Worm (Caenorhabditis elegans) whole organism, L4 larva: Measurements from ENCODE around the gene lnkn-1.
A peak's percentile ranks its signal among the peaks of the same experiment; 100 is the strongest.

ENCODE experiments used
- D1046.2 ChIP-seq: fragments of 200-800 bp; sonication (Bioruptor generic); IDR thresholded peaks from 2 replicates; pipeline ENCODE4 v1.3.6; 2022; ENCODE audit warnings: missing genetic modification characterization, missing compliant biosample characterization
- F26F4.8 ChIP-seq: fragments of 200-800 bp; sonication (Bioruptor generic); conservative IDR thresholded peaks from 2 replicates; pipeline ENCODE4 v1.3.6; 2022; ENCODE audit warnings: missing genetic modification characterization, missing compliant biosample characterization
- F49E8.2 ChIP-seq: sonication (generic microtip); optimal IDR thresholded peaks from 2 replicates; lab custom pipeline; 2016; ENCODE audit warnings: missing compliant biosample characterization, mild to moderate bottlenecking, missing genetic modification characterization, borderline replicate concordance
- Y105C5A.15 ChIP-seq: fragments of 200-800 bp; sonication (Bioruptor generic); IDR thresholded peaks from 2 replicates; pipeline ENCODE4 v1.3.6; 2022; ENCODE audit warnings: missing genetic modification characterization, missing compliant biosample characterization
- Y48G9A.11 ChIP-seq: fragments of 200-800 bp; sonication (Bioruptor generic); IDR thresholded peaks from 2 replicates; pipeline ENCODE4 v1.3.6; 2022; ENCODE audit warnings: missing genetic modification reagents, missing genetic modification characterization, missing compliant biosample characterization
- Y5F2A.4 ChIP-seq: fragments of 200-800 bp; sonication (Bioruptor generic); optimal IDR thresholded peaks from 2 replicates; lab custom pipeline; 2018; ENCODE audit warnings: mild to moderate bottlenecking, missing genetic modification characterization, missing compliant biosample characterization
- Y75B8A.6 ChIP-seq: fragments of 200-800 bp; sonication (Bioruptor generic); IDR thresholded peaks from 2 replicates; pipeline ENCODE4 v1.3.6; 2022; ENCODE audit warnings: missing genetic modification reagents, missing genetic modification characterization, missing compliant biosample characterization
- ZK546.5 ChIP-seq, 2 experiments: sonication (generic microtip); optimal IDR thresholded peaks; 2 replicates each; lab custom pipeline; 2017; ENCODE audit warnings: missing biosample characterization in 2 of 2, missing genetic modification characterization in 2 of 2
- aly-2 ChIP-seq: sonication (generic microtip); optimal IDR thresholded peaks from 2 replicates; lab custom pipeline; 2018; ENCODE audit warnings: missing biosample characterization, missing genetic modification characterization
- arid-1 ChIP-seq: fragments of 200-800 bp; sonication (Bioruptor generic); conservative IDR thresholded peaks from 2 replicates; pipeline ENCODE4 v1.3.6; 2022; ENCODE audit warnings: missing genetic modification reagents, missing genetic modification characterization, missing compliant biosample characterization
- attf-4 ChIP-seq: sonication (generic microtip); optimal IDR thresholded peaks from 3 replicates; lab custom pipeline; 2017; ENCODE audit warnings: missing biosample characterization, missing genetic modification characterization
- ceh-20 ChIP-seq: fragments of 200-800 bp; sonication (Bioruptor generic); IDR thresholded peaks from 2 replicates; pipeline ENCODE4 v1.3.6; 2022; ENCODE audit warnings: missing genetic modification reagents, missing genetic modification characterization, missing compliant biosample characterization
- ceh-32 ChIP-seq: sonication (generic microtip); optimal IDR thresholded peaks from 2 replicates; lab custom pipeline; 2016; ENCODE audit warnings: mild to moderate bottlenecking, missing genetic modification characterization, missing compliant biosample characterization; ENCODE audit not compliant: poor library complexity
- cey-2 ChIP-seq: sonication (generic microtip); optimal IDR thresholded peaks from 3 replicates; lab custom pipeline; 2017; ENCODE audit warnings: missing genetic modification characterization, mild to moderate bottlenecking, missing compliant biosample characterization, antibody characterized with exemption, borderline replicate concordance; ENCODE audit not compliant: insufficient read depth
- ctbp-1 ChIP-seq: fragments of 200-800 bp; sonication (Bioruptor generic); IDR thresholded peaks from 2 replicates; pipeline ENCODE4 v1.3.6; 2022; ENCODE audit warnings: missing genetic modification reagents, missing genetic modification characterization, missing compliant biosample characterization
- dmd-6 ChIP-seq: fragments of 200-800 bp; sonication (Bioruptor generic); IDR thresholded peaks from 2 replicates; pipeline ENCODE4 v1.3.6; 2022; ENCODE audit warnings: missing genetic modification reagents, missing genetic modification characterization, missing compliant biosample characterization
- duxl-1 ChIP-seq: sonication (generic microtip); optimal IDR thresholded peaks from 2 replicates; lab custom pipeline; 2016; ENCODE audit warnings: mild to moderate bottlenecking, missing genetic modification characterization, moderate library complexity, missing compliant biosample characterization; ENCODE audit not compliant: poor library complexity
- egl-43 ChIP-seq: fragments of 200-800 bp; sonication (Bioruptor generic); IDR thresholded peaks from 2 replicates; pipeline ENCODE4 v1.3.6; 2022; ENCODE audit warnings: missing genetic modification reagents, missing genetic modification characterization, missing compliant biosample characterization
- fos-1 ChIP-seq: fragments of 150-350 bp; optimal IDR thresholded peaks from 2 replicates; lab custom pipeline; 2014; ENCODE audit warnings: missing biosample characterization, missing genetic modification characterization
- hif-1 ChIP-seq, 2 experiments: sonication (generic microtip); optimal IDR thresholded peaks; 2 replicates each; lab custom pipeline; 2016 to 2017; ENCODE audit warnings: missing compliant biosample characterization in 2 of 2, missing genetic modification characterization in 2 of 2, missing genetic modification reagents in 2 of 2, missing genotype in 2 of 2, mild to moderate bottlenecking in 1 of 2
- hlh-11 ChIP-seq: fragments of 200-800 bp; sonication (Bioruptor generic); optimal IDR thresholded peaks from 2 replicates; lab custom pipeline; 2018; ENCODE audit warnings: mild to moderate bottlenecking, missing genetic modification characterization, missing compliant biosample characterization
- hmg-1.1 ChIP-seq: fragments of 200-800 bp; sonication (Bioruptor generic); IDR thresholded peaks from 2 replicates; pipeline ENCODE4 v1.3.6; 2022; ENCODE audit warnings: missing genetic modification reagents, missing genetic modification characterization, missing compliant biosample characterization
- jun-1 ChIP-seq: fragments of 150-350 bp; optimal IDR thresholded peaks from 2 replicates; lab custom pipeline; 2014; ENCODE audit warnings: missing biosample characterization, missing genetic modification reagents, missing genetic modification characterization
- lim-7 ChIP-seq: fragments of 200-800 bp; sonication (Bioruptor generic); IDR thresholded peaks from 2 replicates; pipeline ENCODE4 v1.3.6; 2022; ENCODE audit warnings: missing genetic modification characterization, missing compliant biosample characterization
- lin-29 ChIP-seq: fragments of 200-800 bp; sonication (Bioruptor generic); IDR thresholded peaks from 2 replicates; pipeline ENCODE4 v1.3.6; 2022; ENCODE audit warnings: missing genetic modification reagents, missing genetic modification characterization, missing compliant biosample characterization
- lin-38 ChIP-seq: fragments of 200-800 bp; sonication (Bioruptor generic); IDR thresholded peaks from 2 replicates; pipeline ENCODE4 v1.3.6; 2022; ENCODE audit warnings: missing genetic modification reagents, missing genetic modification characterization, missing compliant biosample characterization
- lir-3 ChIP-seq: sonication (generic microtip); optimal IDR thresholded peaks from 2 replicates; lab custom pipeline; 2016; ENCODE audit warnings: mild to moderate bottlenecking, missing genetic modification characterization, missing compliant biosample characterization
- madf-5 ChIP-seq, 2 experiments: fragments of 200-800 bp; sonication (Bioruptor generic); IDR thresholded peaks; 2 replicates each; pipeline ENCODE4 v1.3.6; 2022; ENCODE audit warnings: missing compliant biosample characterization in 2 of 2, missing genetic modification characterization in 2 of 2
- nhr-237 ChIP-seq: sonication (generic microtip); optimal IDR thresholded peaks from 2 replicates; lab custom pipeline; 2017; ENCODE audit warnings: missing biosample characterization, missing genetic modification characterization
- nhr-25 ChIP-seq: sonication (generic microtip); optimal IDR thresholded peaks from 2 replicates; lab custom pipeline; 2017; ENCODE audit warnings: missing genetic modification characterization, mild to moderate bottlenecking, missing compliant biosample characterization, antibody characterized with exemption, moderate library complexity, borderline replicate concordance; ENCODE audit not compliant: insufficient read depth
- nhr-41 ChIP-seq: fragments of 200-800 bp; sonication (Bioruptor generic); IDR thresholded peaks from 2 replicates; pipeline ENCODE4 v1.3.6; 2022; ENCODE audit warnings: missing genetic modification reagents, missing genetic modification characterization, missing compliant biosample characterization
- nhr-42 ChIP-seq: fragments of 200-800 bp; sonication (Bioruptor generic); IDR thresholded peaks from 2 replicates; pipeline ENCODE4 v1.3.6; 2022; ENCODE audit warnings: missing genetic modification characterization, missing compliant biosample characterization
- nhr-48 ChIP-seq: sonication (generic microtip); optimal IDR thresholded peaks from 2 replicates; lab custom pipeline; 2016; ENCODE audit warnings: mild to moderate bottlenecking, missing genetic modification characterization, missing compliant biosample characterization
- nhr-76 ChIP-seq: fragments of 150-350 bp; optimal IDR thresholded peaks from 2 replicates; lab custom pipeline; 2014; ENCODE audit warnings: missing biosample characterization, missing genetic modification characterization
- pqm-1 ChIP-seq: sonication (generic microtip); optimal IDR thresholded peaks from 2 replicates; lab custom pipeline; 2017; ENCODE audit warnings: missing biosample characterization, missing genetic modification characterization
- rbr-2 ChIP-seq: sonication (generic microtip); optimal IDR thresholded peaks from 2 replicates; lab custom pipeline; 2016; ENCODE audit warnings: missing genotype, missing genetic modification characterization, missing compliant biosample characterization
- saeg-2 ChIP-seq: fragments of 200-800 bp; sonication (Bioruptor generic); IDR thresholded peaks from 2 replicates; pipeline ENCODE4 v1.3.6; 2022; ENCODE audit warnings: missing genetic modification reagents, missing genetic modification characterization, missing compliant biosample characterization
- set-16 ChIP-seq: fragments of 200-800 bp; sonication (Bioruptor generic); IDR thresholded peaks from 2 replicates; pipeline ENCODE4 v1.3.6; 2022; ENCODE audit warnings: missing genetic modification reagents, missing genetic modification characterization, missing compliant biosample characterization
- snpc-1.2 ChIP-seq: fragments of 200-800 bp; sonication (Bioruptor generic); IDR thresholded peaks from 2 replicates; pipeline ENCODE4 v1.3.6; 2022; ENCODE audit warnings: missing genetic modification reagents, missing genetic modification characterization, missing compliant biosample characterization
- tag-97 ChIP-seq: fragments of 200-800 bp; sonication (Bioruptor generic); IDR thresholded peaks from 2 replicates; pipeline ENCODE4 v1.3.6; 2022; ENCODE audit warnings: missing genetic modification characterization, missing compliant biosample characterization
- tra-1 ChIP-seq: fragments of 200-800 bp; sonication (Bioruptor generic); IDR thresholded peaks from 2 replicates; pipeline ENCODE4 v1.3.6; 2022; ENCODE audit warnings: missing genetic modification reagents, missing genetic modification characterization, missing compliant biosample characterization
- unc-130 ChIP-seq: sonication (generic microtip); optimal IDR thresholded peaks from 2 replicates; lab custom pipeline; 2016; ENCODE audit warnings: missing genetic modification reagents, missing genetic modification characterization, missing compliant biosample characterization
- unc-39 ChIP-seq: sonication (generic microtip); optimal IDR thresholded peaks from 2 replicates; lab custom pipeline; 2017; ENCODE audit warnings: missing biosample characterization, missing genetic modification characterization
- unc-62 ChIP-seq, 3 experiments: fragments of 150-350 bp in 1 of 3; sonication (generic microtip); optimal IDR thresholded peaks in 2 of 3; peaks in 1 of 3; 1 replicate in 1 of 3; 2 replicates in 2 of 3; lab custom pipeline; 2014 to 2017; ENCODE audit warnings: missing biosample characterization in 3 of 3, missing genetic modification characterization in 3 of 3, missing genetic modification reagents in 3 of 3, missing genotype in 1 of 3
- zag-1 ChIP-seq: fragments of 150-350 bp; optimal IDR thresholded peaks from 2 replicates; lab custom pipeline; 2014; ENCODE audit warnings: missing biosample characterization, missing genetic modification characterization
- zfp-3 ChIP-seq: fragments of 200-800 bp; sonication (Bioruptor generic); conservative IDR thresholded peaks from 2 replicates; pipeline ENCODE4 v1.3.6; 2022; ENCODE audit warnings: missing genetic modification reagents, missing genetic modification characterization, missing compliant biosample characterization
- zip-11 ChIP-seq: fragments of 200-800 bp; sonication (Bioruptor generic); IDR thresholded peaks from 2 replicates; pipeline ENCODE4 v1.3.6; 2022; ENCODE audit warnings: missing genetic modification characterization, missing compliant biosample characterization
- zip-2 ChIP-seq: fragments of 150-350 bp; optimal IDR thresholded peaks from 2 replicates; lab custom pipeline; 2014; ENCODE audit warnings: missing biosample characterization, missing genetic modification characterization
- ztf-7 ChIP-seq: fragments of 150-350 bp; optimal IDR thresholded peaks from 2 replicates; lab custom pipeline; 2014; ENCODE audit warnings: missing biosample characterization, missing genetic modification characterization

lnkn-1 gene

DNA sequence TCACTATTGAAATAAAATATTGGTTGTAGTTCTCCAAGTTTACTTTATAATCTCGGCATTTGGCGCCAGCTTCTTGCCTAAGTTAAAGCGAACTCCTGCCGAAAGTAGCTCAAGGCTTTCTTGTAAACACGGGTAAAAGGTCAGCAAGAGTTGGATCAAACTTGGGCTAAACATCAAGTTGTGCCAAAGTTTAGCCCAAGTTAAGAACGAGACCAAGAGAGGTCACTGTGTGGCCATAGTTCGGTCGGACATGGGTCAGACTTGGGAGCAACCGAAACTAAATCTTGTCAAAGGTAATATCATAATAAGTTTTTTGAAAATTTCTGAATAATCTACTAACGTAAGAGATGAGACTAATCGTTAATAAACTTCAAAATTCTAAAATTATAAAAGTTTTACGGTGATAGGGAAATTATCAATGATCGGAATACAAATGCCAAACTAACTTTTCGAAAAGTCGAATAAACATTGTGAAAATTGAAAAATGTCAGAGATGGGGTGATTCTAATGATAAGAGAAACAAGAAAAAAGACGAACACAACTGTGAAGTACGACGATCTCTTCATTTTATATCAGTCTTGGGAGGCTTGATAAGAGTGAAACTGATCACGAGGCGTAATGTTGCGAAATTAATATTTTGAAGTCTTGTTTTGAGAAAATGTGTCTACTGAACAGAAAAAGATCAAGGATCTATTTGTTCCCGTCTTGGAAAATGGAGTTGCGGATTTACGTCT is 21.9 kb upstream of the lnkn-1 start:
- TF ChIP-seq Y5F2A.4 (GFP tag; lab: Kevin White, UChicago) (no peak), ZK546.5 (tag; optimal IDR thresholded peaks at IDR 0.05; lab: Kevin White, UChicago) (no peak), tra-1 (GFP tag; lab: Robert Waterston, UW) (no peak), arid-1 (GFP tag; lab: Robert Waterston, UW) (no peak), zip-11 (no peak), F26F4.8 (GFP tag; lab: Robert Waterston, UW) (no peak), madf-5 (GFP tag; IDR thresholded peaks at IDR 0.05; lab: Robert Waterston, UW) (no peak), nhr-48 (no peak), Y48G9A.11 (GFP tag; lab: Robert Waterston, UW) (no peak), aly-2 (tag; lab: Kevin White, UChicago) (no peak), zfp-3 (GFP tag; lab: Robert Waterston, UW) (no peak), zag-1 (no peak), nhr-237 (no peak), nhr-42 (no peak), saeg-2 (GFP tag; lab: Robert Waterston, UW) (no peak), lir-3 (tag; lab: Kevin White, UChicago) (no peak), F49E8.2 (tag; lab: Kevin White, UChicago) (no peak), snpc-1.2 (GFP tag; lab: Robert Waterston, UW) (no peak), jun-1 (no peak), tag-97 (GFP tag; lab: Robert Waterston, UW) (no peak), hlh-11 (tag; lab: Kevin White, UChicago) (peak; percentile 88), ceh-20 (GFP tag; lab: Robert Waterston, UW) (no peak), nhr-76 (no peak), Y105C5A.15 (GFP tag; lab: Robert Waterston, UW) (no peak), nhr-41 (peak; percentile 49; the same call in 1 of the 2 replicates), ceh-32 (tag; lab: Kevin White, UChicago) (no peak), egl-43 (GFP tag; lab: Robert Waterston, UW) (no peak), nhr-25 (no peak), unc-39 (tag; lab: Kevin White, UChicago) (no peak), lim-7 (GFP tag; lab: Robert Waterston, UW) (no peak), duxl-1 (no peak), hmg-1.1 (no peak), cey-2 (tag; lab: Kevin White, UChicago) (peak; percentile 27), lin-29 (GFP tag; lab: Robert Waterston, UW) (no peak), pqm-1 (peak; percentile 89), hif-1 (tag; optimal IDR thresholded peaks at IDR 0.05; lab: Kevin White, UChicago) (no peak), zip-2 (tag; lab: Kevin White, UChicago) (no peak), attf-4 (tag; lab: Kevin White, UChicago) (no peak), set-16 (GFP tag; lab: Robert Waterston, UW) (no peak), D1046.2 (no peak), fos-1 (tag; lab: Kevin White, UChicago) (no peak), ctbp-1 (no peak), Y75B8A.6 (GFP tag; lab: Robert Waterston, UW) (no peak), unc-62 (GFP tag; optimal IDR thresholded peaks at IDR 0.05 in 1 of 2; lab: Kevin White, UChicago) (peak in 1 of 2 experiments; percentile 3), unc-62 (tag; optimal IDR thresholded peaks at IDR 0.05; lab: Kevin White, UChicago) (no peak), ztf-7 (tag; lab: Kevin White, UChicago) (no peak), lin-38 (GFP tag; lab: Robert Waterston, UW) (no peak), unc-130 (GFP tag; lab: Kevin White, UChicago) (no peak), rbr-2 (tag; lab: Kevin White, UChicago) (no peak), dmd-6 (GFP tag; lab: Robert Waterston, UW) (peak; percentile 91)
